Worm (Caenorhabditis elegans) whole organism, L4/young adult: Measurements from ENCODE around the gene fbxb-91.
"Not testable (repeated sequence)": the region's sequence is repeated elsewhere in the genome, so short reads cannot be mapped to it uniquely, and the experiment has no call there.

ENCODE experiments used
- W03F9.2 ChIP-seq: fragments of 150-350 bp; optimal IDR thresholded peaks from 2 replicates; lab custom pipeline; 2014; ENCODE audit warnings: missing biosample characterization, missing genetic modification characterization
- dao-5 ChIP-seq: sonication (generic microtip); optimal IDR thresholded peaks from 2 replicates; lab custom pipeline; 2016; ENCODE audit warnings: missing genotype, missing genetic modification characterization, moderate library complexity, missing compliant biosample characterization
- him-1 ChIP-seq: sonication (generic microtip); optimal IDR thresholded peaks from 2 replicates; lab custom pipeline; 2016; ENCODE audit warnings: missing genotype, missing genetic modification reagents, missing genetic modification characterization, missing compliant biosample characterization

DNA sequence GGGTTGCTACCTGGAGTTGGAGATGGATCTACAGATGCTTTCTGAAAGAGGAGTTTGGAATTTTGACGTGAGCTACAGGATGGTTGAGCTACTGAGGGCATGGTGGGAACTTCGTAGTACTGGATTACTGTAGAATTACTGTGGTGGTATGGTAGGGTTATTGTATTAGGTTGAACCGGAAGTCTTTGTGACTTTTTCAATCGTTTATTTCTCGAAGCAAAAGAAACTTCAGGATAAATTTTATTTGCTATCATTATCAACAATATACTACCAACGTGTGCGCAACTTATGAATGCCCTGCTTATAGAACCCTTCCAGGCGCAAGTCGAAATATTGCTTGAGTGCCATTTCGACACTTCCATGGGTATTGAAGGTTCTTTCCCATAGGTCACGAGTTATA lies 11.0 kb upstream of the fbxb-91 start, which contains the start of gene T24E12.6:
- TF ChIP-seq W03F9.2, him-1, dao-5 (tag; lab: Kevin White, UChicago): not testable (repeated sequence)
